Worm (Caenorhabditis elegans) whole organism, early embryonic: ENCODE data around the gene cest-7.

ENCODE experiments used
- B0310.2 ChIP-seq: sonication (generic microtip); optimal IDR thresholded peaks from 2 replicates; lab custom pipeline; 2016; ENCODE audit warnings: mild to moderate bottlenecking, missing genetic modification characterization, missing compliant biosample characterization
- F13C5.2 ChIP-seq: sonication (generic microtip); optimal IDR thresholded peaks from 2 replicates; lab custom pipeline; 2017; ENCODE audit warnings: mild to moderate bottlenecking, missing genetic modification characterization, inconsistent platforms, missing compliant biosample characterization
- aly-1 ChIP-seq: sonication (generic microtip); optimal IDR thresholded peaks from 2 replicates; lab custom pipeline; 2016; ENCODE audit warnings: missing genetic modification characterization, missing compliant biosample characterization
- ama-1 ChIP-seq: fragments of 150-350 bp; optimal IDR thresholded peaks from 2 replicates; lab custom pipeline; 2014
- ceh-36 ChIP-seq: sonication (generic microtip); optimal IDR thresholded peaks from 2 replicates; lab custom pipeline; 2016; ENCODE audit warnings: missing genetic modification characterization, inconsistent platforms, missing compliant biosample characterization
- ets-7 ChIP-seq: sonication (generic microtip); optimal IDR thresholded peaks from 2 replicates; lab custom pipeline; 2016; ENCODE audit warnings: missing genotype, missing genetic modification characterization, missing compliant biosample characterization
- flt-1 ChIP-seq: fragments of 200-800 bp; sonication (Bioruptor generic); IDR thresholded peaks from 2 replicates; pipeline ENCODE4 v1.3.6; 2022; ENCODE audit warnings: missing genetic modification characterization, missing compliant biosample characterization
- hmg-4 ChIP-seq: fragments of 200-800 bp; sonication (Bioruptor generic); optimal IDR thresholded peaks from 2 replicates; lab custom pipeline; 2018; ENCODE audit warnings: mild to moderate bottlenecking, missing genetic modification characterization, missing compliant biosample characterization
- hnd-1 ChIP-seq: sonication (generic microtip); optimal IDR thresholded peaks from 2 replicates; lab custom pipeline; 2016; ENCODE audit warnings: missing genetic modification characterization, missing compliant biosample characterization
- sea-1 ChIP-seq: fragments of 200-800 bp; sonication (Bioruptor generic); conservative IDR thresholded peaks from 2 replicates; pipeline ENCODE4 v1.3.6; 2022; ENCODE audit warnings: missing genetic modification characterization, missing compliant biosample characterization
- tbx-11 ChIP-seq: fragments of 200-800 bp; sonication (Bioruptor generic); IDR thresholded peaks from 2 replicates; pipeline ENCODE4 v1.3.6; 2022; ENCODE audit warnings: missing genetic modification characterization, missing compliant biosample characterization
- tbx-37 ChIP-seq: fragments of 200-800 bp; sonication (Bioruptor generic); conservative IDR thresholded peaks from 2 replicates; pipeline ENCODE4 v1.3.6; 2022; ENCODE audit warnings: missing genetic modification reagents, missing genetic modification characterization, missing compliant biosample characterization

ce11 chrX:12270841-12271240 lies 41.1 kb downstream of the cest-7 start, which contains the start of gene otpl-8:
- no peak for TF ChIP-seq ets-7
- no peak for TF ChIP-seq ama-1 (lab: Kevin White, UChicago)
- TF ChIP-seq aly-1 (tag; lab: Kevin White, UChicago): no peak
- no peak for TF ChIP-seq tbx-37 (GFP tag; lab: Robert Waterston, UW)
- TF ChIP-seq tbx-11 (GFP tag; lab: Robert Waterston, UW): no peak
- TF ChIP-seq hmg-4 (GFP tag; lab: Kevin White, UChicago): no peak
- no peak for TF ChIP-seq flt-1
- no peak for TF ChIP-seq ceh-36 (tag; lab: Kevin White, UChicago)
- TF ChIP-seq sea-1 (GFP tag; lab: Robert Waterston, UW): no peak
- no peak for TF ChIP-seq B0310.2 (tag; lab: Kevin White, UChicago)
- TF ChIP-seq hnd-1 (tag; lab: Kevin White, UChicago): no peak
- TF ChIP-seq F13C5.2 (tag; lab: Kevin White, UChicago): no peak
